Worm (Caenorhabditis elegans): ENCODE data around the gene W09G12.8.

DNA sequence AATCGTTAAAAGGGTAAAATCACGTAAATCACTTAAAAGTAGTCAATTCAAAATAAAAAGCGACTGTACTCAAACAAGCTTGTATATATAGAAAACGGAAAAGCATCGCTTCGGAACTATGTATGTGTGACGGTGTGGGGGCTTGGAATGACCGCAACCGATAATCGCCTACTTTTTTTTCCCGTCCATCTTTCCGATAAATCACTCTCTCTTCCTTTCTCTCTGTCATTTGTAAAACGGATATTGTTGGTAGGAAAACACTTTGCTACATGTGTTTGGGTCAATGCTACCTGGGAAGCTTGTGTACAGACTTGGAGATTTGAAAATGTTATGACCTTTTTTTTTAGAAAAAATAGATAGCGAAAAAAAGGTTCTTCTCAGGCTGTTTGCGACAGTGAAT lies 1.2 kb upstream of the W09G12.8 start:
- TF ChIP-seq ztf-4 (tag; optimal IDR thresholded peaks at IDR 0.05) (no peak), zag-1 (tag; optimal IDR thresholded peaks at IDR 0.05) (no peak), mep-1 (tag; optimal IDR thresholded peaks at IDR 0.05) (no peak), fkh-4 (tag; optimal IDR thresholded peaks at IDR 0.05; ENCODE audit: borderline replicate concordance) (no peak), efl-1 (optimal IDR thresholded peaks at IDR 0.05) (no peak), efl-1 (GFP tag; optimal IDR thresholded peaks at IDR 0.05 in 1 of 2) (no peak), nhr-76 (tag; optimal IDR thresholded peaks at IDR 0.05) (no peak)
